Worm (Caenorhabditis elegans): ENCODE measurements around the gene tbcc-1.

ce11 chrIII:2801800-2802515 is 13.7 kb downstream of the tbcc-1 start, which contains the start of the genes twk-45 and Y71H2AM.25:
- TF ChIP-seq ceh-14 (tag; optimal IDR thresholded peaks at IDR 0.05): no peak
- no peak for TF ChIP-seq pqm-1 (tag; optimal IDR thresholded peaks at IDR 0.05)
- TF ChIP-seq elt-2 (tag; optimal IDR thresholded peaks at IDR 0.05): no peak
- TF ChIP-seq hlh-30 (tag; optimal IDR thresholded peaks at IDR 0.05; ENCODE audit: insufficient read depth): no peak
